Worm (Caenorhabditis elegans) whole organism, L1 larva: ENCODE data around the gene algn-5.

ENCODE experiments used
- C16A3.4 ChIP-seq: fragments of 150-350 bp; optimal IDR thresholded peaks from 2 replicates; lab custom pipeline; 2014; ENCODE audit warnings: missing biosample characterization, missing genetic modification characterization
- Y116A8C.19 ChIP-seq: sonication (generic microtip); optimal IDR thresholded peaks from 2 replicates; lab custom pipeline; 2016; ENCODE audit warnings: missing compliant biosample characterization, missing genetic modification characterization, borderline replicate concordance
- aha-1 ChIP-seq: fragments of 150-350 bp; optimal IDR thresholded peaks from 2 replicates; lab custom pipeline; 2014; ENCODE audit warnings: missing biosample characterization, missing genetic modification characterization
- alr-1 ChIP-seq: fragments of 200-800 bp; sonication (Bioruptor generic); optimal IDR thresholded peaks from 2 replicates; lab custom pipeline; 2018; ENCODE audit warnings: borderline replicate concordance, mild to moderate bottlenecking, missing genetic modification characterization, missing compliant biosample characterization
- blmp-1 ChIP-seq: fragments of 150-350 bp; optimal IDR thresholded peaks from 2 replicates; lab custom pipeline; 2014; ENCODE audit warnings: missing biosample characterization, missing genetic modification characterization
- ceh-63 ChIP-seq: fragments of 200-800 bp; sonication (Bioruptor generic); optimal IDR thresholded peaks from 2 replicates; lab custom pipeline; 2018; ENCODE audit warnings: mild to moderate bottlenecking, missing genetic modification characterization, missing compliant biosample characterization
- ceh-8 ChIP-seq: fragments of 200-800 bp; sonication (Bioruptor generic); optimal IDR thresholded peaks from 2 replicates; lab custom pipeline; 2018; ENCODE audit warnings: mild to moderate bottlenecking, missing genetic modification characterization, moderate library complexity, missing compliant biosample characterization
- ceh-82 ChIP-seq, 3 experiments: fragments of 150-350 bp in 1 of 3; sonication (generic microtip) in 2 of 3; optimal IDR thresholded peaks; 2 replicates each; lab custom pipeline; 2014 to 2017; ENCODE audit warnings: missing biosample characterization in 3 of 3, missing genetic modification characterization in 3 of 3
- ceh-88 ChIP-seq: fragments of 200-800 bp; sonication (Bioruptor generic); IDR thresholded peaks from 2 replicates; pipeline ENCODE4 v1.3.6; 2022; ENCODE audit warnings: missing genetic modification characterization, missing compliant biosample characterization
- ceh-90 ChIP-seq: sonication (generic microtip); optimal IDR thresholded peaks from 2 replicates; lab custom pipeline; 2016; ENCODE audit warnings: missing genetic modification characterization, missing compliant biosample characterization
- efl-1 ChIP-seq, 4 experiments: fragments of 150-350 bp; optimal IDR thresholded peaks in 3 of 4; peaks in 1 of 4; 1 replicate in 1 of 4; 2 replicates in 3 of 4; lab custom pipeline; 2014; ENCODE audit warnings: missing biosample characterization in 2 of 4, missing genetic modification characterization in 2 of 4, missing genetic modification reagents in 2 of 4
- egl-13 ChIP-seq: sonication (generic microtip); optimal IDR thresholded peaks from 2 replicates; lab custom pipeline; 2016; ENCODE audit warnings: missing genotype, missing genetic modification reagents, missing genetic modification characterization, missing compliant biosample characterization
- egl-27 ChIP-seq, 2 experiments: fragments of 150-350 bp in 1 of 2; sonication (generic microtip); optimal IDR thresholded peaks; 3 replicates each; lab custom pipeline; 2017 to 2018; ENCODE audit warnings: missing biosample characterization in 2 of 2, missing genetic modification characterization in 2 of 2, missing genetic modification reagents in 2 of 2
- elt-2 ChIP-seq: sonication (generic microtip); optimal IDR thresholded peaks from 2 replicates; lab custom pipeline; 2016; ENCODE audit warnings: missing genetic modification characterization, mild to moderate bottlenecking, inconsistent platforms, missing compliant biosample characterization, missing genetic modification reagents
- elt-3 ChIP-seq, 6 experiments: fragments of 150-350 bp in 1 of 6; sonication (generic microtip); optimal IDR thresholded peaks; 2 replicates each; lab custom pipeline; 2017 to 2018; ENCODE audit warnings: missing biosample characterization in 6 of 6, missing genetic modification characterization in 6 of 6, inconsistent platforms in 1 of 6
- ets-5 ChIP-seq: fragments of 200-800 bp; sonication (Bioruptor generic); IDR thresholded peaks from 2 replicates; pipeline ENCODE4 v1.3.6; 2022; ENCODE audit warnings: missing genetic modification characterization, missing compliant biosample characterization
- fkh-10 ChIP-seq: sonication (generic microtip); optimal IDR thresholded peaks from 2 replicates; lab custom pipeline; 2017; ENCODE audit warnings: missing biosample characterization, missing genetic modification reagents, missing genetic modification characterization
- fkh-8 ChIP-seq: sonication (generic microtip); optimal IDR thresholded peaks from 2 replicates; lab custom pipeline; 2016; ENCODE audit warnings: mild to moderate bottlenecking, missing genetic modification characterization, missing compliant biosample characterization
- grh-1 ChIP-seq: fragments of 200-800 bp; sonication (Bioruptor generic); IDR thresholded peaks from 2 replicates; pipeline ENCODE4 v1.3.6; 2022; ENCODE audit warnings: missing genetic modification reagents, missing genetic modification characterization, missing compliant biosample characterization
- hlh-4 ChIP-seq: sonication (generic microtip); optimal IDR thresholded peaks from 2 replicates; lab custom pipeline; 2016; ENCODE audit warnings: mild to moderate bottlenecking, missing genetic modification characterization, missing compliant biosample characterization
- hpl-2 ChIP-seq: fragments of 150-350 bp; optimal IDR thresholded peaks from 2 replicates; lab custom pipeline; 2014; ENCODE audit warnings: missing biosample characterization, missing genetic modification reagents, missing genetic modification characterization
- irx-1 ChIP-seq: sonication (generic microtip); optimal IDR thresholded peaks from 2 replicates; lab custom pipeline; 2016; ENCODE audit warnings: missing genetic modification characterization, missing compliant biosample characterization
- jun-1 ChIP-seq: fragments of 150-350 bp; optimal IDR thresholded peaks from 2 replicates; lab custom pipeline; 2014; ENCODE audit warnings: missing biosample characterization, missing genetic modification reagents, missing genetic modification characterization
- lin-13 ChIP-seq: fragments of 150-350 bp; optimal IDR thresholded peaks from 2 replicates; lab custom pipeline; 2014; ENCODE audit warnings: missing biosample characterization, missing genetic modification reagents, missing genetic modification characterization
- lin-14 ChIP-seq: fragments of 200-800 bp; sonication (Bioruptor generic); optimal IDR thresholded peaks from 2 replicates; lab custom pipeline; 2018; ENCODE audit warnings: mild to moderate bottlenecking, missing genetic modification characterization, moderate library complexity, missing compliant biosample characterization
- lin-15B ChIP-seq: fragments of 150-350 bp; sonication (generic microtip); optimal IDR thresholded peaks from 3 replicates; lab custom pipeline; 2014; ENCODE audit warnings: missing biosample characterization, missing genetic modification characterization
- lin-39 ChIP-seq: fragments of 150-350 bp; optimal IDR thresholded peaks from 2 replicates; lab custom pipeline; 2014; ENCODE audit warnings: missing biosample characterization, missing genetic modification reagents, missing genetic modification characterization
- mab-9 ChIP-seq: fragments of 200-800 bp; sonication (Bioruptor generic); IDR thresholded peaks from 2 replicates; pipeline ENCODE4 v1.3.6; 2022; ENCODE audit warnings: missing genetic modification reagents, missing genetic modification characterization, missing compliant biosample characterization
- mef-2 ChIP-seq: fragments of 150-350 bp; optimal IDR thresholded peaks from 2 replicates; lab custom pipeline; 2014; ENCODE audit warnings: missing biosample characterization, missing genetic modification characterization
- nhr-12 ChIP-seq: sonication (generic microtip); optimal IDR thresholded peaks from 2 replicates; lab custom pipeline; 2017; ENCODE audit warnings: missing biosample characterization, missing genetic modification characterization
- nhr-19 ChIP-seq: fragments of 200-800 bp; sonication (Bioruptor generic); conservative IDR thresholded peaks from 2 replicates; pipeline ENCODE4 v1.3.6; 2022; ENCODE audit warnings: missing genetic modification characterization, missing compliant biosample characterization
- nhr-237 ChIP-seq: fragments of 150-350 bp; optimal IDR thresholded peaks from 2 replicates; lab custom pipeline; 2014; ENCODE audit warnings: missing biosample characterization, missing genetic modification characterization
- nhr-28 ChIP-seq: fragments of 150-350 bp; optimal IDR thresholded peaks from 2 replicates; lab custom pipeline; 2014; ENCODE audit warnings: missing biosample characterization, missing genetic modification characterization
- nhr-47 ChIP-seq: sonication (generic microtip); optimal IDR thresholded peaks from 2 replicates; lab custom pipeline; 2016; ENCODE audit warnings: mild to moderate bottlenecking, missing genetic modification characterization, moderate library complexity, missing compliant biosample characterization
- nhr-71 ChIP-seq: sonication (generic microtip); optimal IDR thresholded peaks from 2 replicates; lab custom pipeline; 2016; ENCODE audit warnings: mild to moderate bottlenecking, missing genetic modification characterization, moderate library complexity, missing compliant biosample characterization
- nhr-84 ChIP-seq: sonication (generic microtip); optimal IDR thresholded peaks from 2 replicates; lab custom pipeline; 2017; ENCODE audit warnings: missing biosample characterization, missing genetic modification characterization
- nhr-90 ChIP-seq: sonication (generic microtip); optimal IDR thresholded peaks from 2 replicates; lab custom pipeline; 2016; ENCODE audit warnings: mild to moderate bottlenecking, missing genetic modification characterization, missing compliant biosample characterization; ENCODE audit not compliant: poor library complexity
- pag-3 ChIP-seq: sonication (generic microtip); optimal IDR thresholded peaks from 2 replicates; lab custom pipeline; 2017; ENCODE audit warnings: missing genetic modification characterization, mild to moderate bottlenecking, missing compliant biosample characterization, antibody characterized with exemption, borderline replicate concordance; ENCODE audit not compliant: insufficient read depth
- pax-3 ChIP-seq: fragments of 200-800 bp; sonication (Bioruptor generic); optimal IDR thresholded peaks from 2 replicates; lab custom pipeline; 2018; ENCODE audit warnings: mild to moderate bottlenecking, missing genetic modification characterization, moderate library complexity, missing compliant biosample characterization
- pqm-1 ChIP-seq: sonication (generic microtip); optimal IDR thresholded peaks from 3 replicates; lab custom pipeline; 2017; ENCODE audit warnings: missing biosample characterization, missing genetic modification characterization
- rnt-1 ChIP-seq: sonication (generic microtip); optimal IDR thresholded peaks from 2 replicates; lab custom pipeline; 2016; ENCODE audit warnings: mild to moderate bottlenecking, missing genetic modification characterization, moderate library complexity, missing compliant biosample characterization
- snu-23 ChIP-seq: sonication (generic microtip); optimal IDR thresholded peaks from 2 replicates; lab custom pipeline; 2016; ENCODE audit warnings: missing genetic modification characterization, missing compliant biosample characterization
- sox-4 ChIP-seq: sonication (generic microtip); optimal IDR thresholded peaks from 2 replicates; lab custom pipeline; 2016; ENCODE audit warnings: missing genetic modification characterization, missing compliant biosample characterization
- tbx-2 ChIP-seq: sonication (generic microtip); optimal IDR thresholded peaks from 2 replicates; lab custom pipeline; 2016; ENCODE audit warnings: missing genetic modification characterization, missing compliant biosample characterization
- tlp-1 ChIP-seq: fragments of 150-350 bp; optimal IDR thresholded peaks from 2 replicates; lab custom pipeline; 2014; ENCODE audit warnings: missing biosample characterization, missing genetic modification characterization
- unc-62 ChIP-seq: fragments of 150-350 bp; optimal IDR thresholded peaks from 2 replicates; lab custom pipeline; 2014; ENCODE audit warnings: missing biosample characterization, missing genetic modification reagents, missing genetic modification characterization
- unc-98 ChIP-seq: fragments of 200-800 bp; sonication (Bioruptor generic); IDR thresholded peaks from 2 replicates; pipeline ENCODE4 v1.3.6; 2022; ENCODE audit warnings: missing genetic modification characterization, missing compliant biosample characterization
- xbp-1 ChIP-seq: sonication (generic microtip); optimal IDR thresholded peaks from 2 replicates; lab custom pipeline; 2016; ENCODE audit warnings: missing genetic modification characterization, missing compliant biosample characterization
- zag-1 ChIP-seq: fragments of 150-350 bp; optimal IDR thresholded peaks from 2 replicates; lab custom pipeline; 2014; ENCODE audit warnings: missing biosample characterization, missing genetic modification characterization
- zip-4 ChIP-seq: fragments of 200-800 bp; sonication (Bioruptor generic); optimal IDR thresholded peaks from 2 replicates; lab custom pipeline; 2018; ENCODE audit warnings: mild to moderate bottlenecking, missing genetic modification characterization, moderate library complexity, missing compliant biosample characterization
- ztf-4 ChIP-seq: fragments of 150-350 bp; optimal IDR thresholded peaks from 2 replicates; lab custom pipeline; 2014; ENCODE audit warnings: missing biosample characterization, missing genetic modification characterization

The algn-5 gene

ce11 chrV:4194587-4195211 lies 678 bp upstream of the algn-5 start, which contains the start of gene Y45G5AM.9 (continued):
- TF ChIP-seq elt-3 (tag; optimal IDR thresholded peaks at IDR 0.05; lab: Kevin White, UChicago), result peak in 2 of 6 experiments; percentile 33 to 45
- no peak for TF ChIP-seq nhr-84 (tag; lab: Kevin White, UChicago)
- no peak for TF ChIP-seq lin-14 (GFP tag; lab: Kevin White, UChicago)
- TF ChIP-seq mef-2 (tag; lab: Kevin White, UChicago), result no peak
- peak; percentile 90 for TF ChIP-seq nhr-71 (tag; lab: Kevin White, UChicago)
- TF ChIP-seq mab-9, result 0 out of 2 replicates have a peak, but pooled peaks have one; percentile 26
- peak; percentile 48 for TF ChIP-seq aha-1
- no peak for TF ChIP-seq ets-5
- no peak for TF ChIP-seq hlh-4
- TF ChIP-seq unc-98 (GFP tag; lab: Robert Waterston, UW), result no peak
- peak; percentile 54 for TF ChIP-seq sox-4 (tag; lab: Kevin White, UChicago)
- peak; percentile 87 for TF ChIP-seq snu-23 (GFP tag; lab: Kevin White, UChicago)
- TF ChIP-seq nhr-90 (tag; lab: Kevin White, UChicago), result peak; percentile 87
- TF ChIP-seq lin-15B, result peak; percentile 14
- TF ChIP-seq hpl-2 (GFP tag; lab: Kevin White, UChicago), result peak; percentile 3
- TF ChIP-seq ceh-63 (GFP tag; lab: Kevin White, UChicago), result no peak
- peak; percentile 77 for TF ChIP-seq nhr-19 (GFP tag; lab: Robert Waterston, UW)
- peak; percentile 82 for TF ChIP-seq xbp-1 (tag; lab: Kevin White, UChicago)
- TF ChIP-seq tbx-2 (tag; lab: Kevin White, UChicago), result peak; percentile 87
- peak; percentile 7 for TF ChIP-seq pax-3 (tag; lab: Kevin White, UChicago)
- peak; percentile 29 for TF ChIP-seq lin-39 (tag; lab: Kevin White, UChicago)
- peak; percentile 86 for TF ChIP-seq fkh-8 (tag; lab: Kevin White, UChicago)
- TF ChIP-seq Y116A8C.19, result no peak
- TF ChIP-seq elt-2 (tag; lab: Kevin White, UChicago), result peak; percentile 37
- TF ChIP-seq efl-1 (optimal IDR thresholded peaks at IDR 0.05; lab: Kevin White, UChicago), result peak; percentile 83
- TF ChIP-seq efl-1 (GFP tag; optimal IDR thresholded peaks at IDR 0.05 in 1 of 2; lab: Kevin White, UChicago), result peak; percentile 75 to 98
- TF ChIP-seq ceh-90 (tag; lab: Kevin White, UChicago), result no peak
- peak; percentile 94 for TF ChIP-seq rnt-1 (tag; lab: Kevin White, UChicago)
- TF ChIP-seq irx-1 (tag; lab: Kevin White, UChicago), result peak; percentile 73
- peak; percentile 43 for TF ChIP-seq blmp-1 (tag; lab: Kevin White, UChicago)
- TF ChIP-seq zip-4, result peak; percentile 59
- peak; percentile 88 for TF ChIP-seq C16A3.4 (tag; lab: Kevin White, UChicago)
- TF ChIP-seq pag-3 (tag; lab: Kevin White, UChicago), result peak; percentile 19
- no peak for TF ChIP-seq unc-62 (GFP tag; lab: Kevin White, UChicago)
- TF ChIP-seq ceh-82 (tag; optimal IDR thresholded peaks at IDR 0.05; lab: Kevin White, UChicago), result peak; percentile 67 to 93 (median 78)
- peak; percentile 19 for TF ChIP-seq ceh-8 (GFP tag; lab: Kevin White, UChicago)
- no peak for TF ChIP-seq ztf-4
- no peak for TF ChIP-seq alr-1 (tag; lab: Kevin White, UChicago)
- TF ChIP-seq jun-1 (tag; lab: Kevin White, UChicago), result peak; percentile 60
- peak; percentile 55 for TF ChIP-seq fkh-10
- peak; percentile 34; the same call in 1 of the 2 replicates for TF ChIP-seq ceh-88
- TF ChIP-seq grh-1 (GFP tag; lab: Robert Waterston, UW), result peak; percentile 79
- peak; percentile 73 for TF ChIP-seq lin-13 (GFP tag; lab: Kevin White, UChicago)
- no peak for TF ChIP-seq tlp-1 (tag; lab: Kevin White, UChicago)
- TF ChIP-seq pqm-1 (tag; lab: Kevin White, UChicago), result no peak
- peak; percentile 89 for TF ChIP-seq nhr-47 (tag; lab: Kevin White, UChicago)
- no peak for TF ChIP-seq nhr-237
- no peak for TF ChIP-seq egl-27 (tag; optimal IDR thresholded peaks at IDR 0.05; lab: Kevin White, UChicago)
- TF ChIP-seq egl-13 (tag; lab: Kevin White, UChicago), result peak; percentile 73
- TF ChIP-seq zag-1 (tag; lab: Kevin White, UChicago), result no peak
- TF ChIP-seq nhr-28 (tag; lab: Kevin White, UChicago), result no peak
- no peak for TF ChIP-seq nhr-12 (tag; lab: Kevin White, UChicago)
